Fruit fly (Drosophila melanogaster): ENCODE data around the gene CG12692.

The CG12692 gene

dm6 chrX:4322234-4323210 is 20.4 kb upstream of the CG12692 start, which contains the start of gene norpA (continued):
- TF ChIP-seq Dip3 (GFP tag; optimal IDR thresholded peaks at IDR 0.05) (no peak), pan (optimal IDR thresholded peaks at IDR 0.05) (no peak), pan (GFP tag; optimal IDR thresholded peaks at IDR 0.05 in 1 of 2, IDR thresholded peaks at IDR 0.05 in 1 of 2) (no peak), pum (GFP tag; optimal IDR thresholded peaks at IDR 0.05) (peak; percentile 34), crp (GFP tag; optimal IDR thresholded peaks at IDR 0.05) (peak; percentile 13 to 91), CG1602 (GFP tag; optimal IDR thresholded peaks at IDR 0.05) (no peak), CG3838 (GFP tag; optimal IDR thresholded peaks at IDR 0.05) (no peak), Scr (GFP tag; IDR thresholded peaks at IDR 0.05; ENCODE audit: partially characterized antibody) (peak; percentile 87), luna (GFP tag; optimal IDR thresholded peaks at IDR 0.05) (no peak), cwo (GFP tag; optimal IDR thresholded peaks at IDR 0.05) (no peak), sqz (GFP tag; optimal IDR thresholded peaks at IDR 0.05) (peak; percentile 44), BtbVII (GFP tag; optimal IDR thresholded peaks at IDR 0.05) (peak; percentile 30), Hr51 (GFP tag; optimal IDR thresholded peaks at IDR 0.05) (peak; percentile 21 to 51), vnd (GFP tag; IDR thresholded peaks at IDR 0.05; ENCODE audit: partially characterized antibody) (peak; percentile 83), Sry-β (GFP tag; optimal IDR thresholded peaks at IDR 0.05) (no peak), Fer1 (GFP tag; optimal IDR thresholded peaks at IDR 0.05) (peak; percentile 23), CG17385 (GFP tag; optimal IDR thresholded peaks at IDR 0.05) (peak; percentile 6), CG17568 (GFP tag; optimal IDR thresholded peaks at IDR 0.05) (no peak), twi (tag; optimal IDR thresholded peaks at IDR 0.05) (no peak), CG16863 (GFP tag; optimal IDR thresholded peaks at IDR 0.05) (no peak), zf30C (GFP tag; optimal IDR thresholded peaks at IDR 0.05) (peak; percentile 30), Tbp (GFP tag; optimal IDR thresholded peaks at IDR 0.05) (no peak), row (GFP tag; IDR thresholded peaks at IDR 0.05) (peak; percentile 53), hth (optimal IDR thresholded peaks at IDR 0.05) (no peak), CG14710 (tag; optimal IDR thresholded peaks at IDR 0.05) (peak; percentile 45), chn (GFP tag; optimal IDR thresholded peaks at IDR 0.05) (no peak), CG8281 (tag; optimal IDR thresholded peaks at IDR 0.05) (no peak), inv (GFP tag; IDR thresholded peaks at IDR 0.05; ENCODE audit: partially characterized antibody) (peak; percentile 91), MBD-R2 (GFP tag; IDR thresholded peaks at IDR 0.05) (peak; percentile 23; the same call in 1 of the 2 replicates), Mad (GFP tag; optimal IDR thresholded peaks at IDR 0.05) (peak; percentile 16), H15 (GFP tag; IDR thresholded peaks at IDR 0.05) (no peak), Blimp-1 (GFP tag; optimal IDR thresholded peaks at IDR 0.05) (peak; percentile 39), dmrt99B (tag; optimal IDR thresholded peaks at IDR 0.05) (peak; percentile 22), pfk (GFP tag; optimal IDR thresholded peaks at IDR 0.05) (no peak), sr (GFP tag; IDR thresholded peaks at IDR 0.05) (no peak), C15 (GFP tag; IDR thresholded peaks at IDR 0.05) (no peak), B-H2 (GFP tag; optimal IDR thresholded peaks at IDR 0.05) (peak; percentile 33), Bgb (GFP tag; IDR thresholded peaks at IDR 0.05; ENCODE audit: partially characterized antibody) (peak; percentile 98), Dbx (GFP tag; IDR thresholded peaks at IDR 0.05) (peak; percentile 64; the same call in 2 of the 3 replicates), CG15514 (GFP tag; optimal IDR thresholded peaks at IDR 0.05) (peak; percentile 55), zen2 (GFP tag; IDR thresholded peaks at IDR 0.05; ENCODE audit: partially characterized antibody) (peak; percentile 88), rib (GFP tag; IDR thresholded peaks at IDR 0.05) (peak; percentile 56; the same call in 1 of the 2 replicates), unpg (GFP tag; optimal IDR thresholded peaks at IDR 0.05) (peak; percentile 21), CG12744 (GFP tag; optimal IDR thresholded peaks at IDR 0.05) (no peak), CG43689 (GFP tag; IDR thresholded peaks at IDR 0.05) (no peak), CG17359 (tag; optimal IDR thresholded peaks at IDR 0.05) (peak; percentile 19), Kr (GFP tag; optimal IDR thresholded peaks at IDR 0.05) (no peak), ap (GFP tag; IDR thresholded peaks at IDR 0.05) (no peak)
